Worm (Caenorhabditis elegans) whole organism, L4 larva: ENCODE data around the gene Y17G7B.8.

Experiments
- F10B5.3 ChIP-seq: sonication (generic microtip); optimal IDR thresholded peaks from 2 replicates; lab custom pipeline; 2016; ENCODE audit warnings: mild to moderate bottlenecking, missing genetic modification characterization, missing compliant biosample characterization
- F44E2.7 ChIP-seq: fragments of 200-800 bp; sonication (Bioruptor generic); IDR thresholded peaks from 2 replicates; pipeline ENCODE4 v2.1.2; 2022; ENCODE audit warnings: missing genetic modification characterization, missing compliant biosample characterization
- Y105C5A.15 ChIP-seq: fragments of 200-800 bp; sonication (Bioruptor generic); IDR thresholded peaks from 2 replicates; pipeline ENCODE4 v1.3.6; 2022; ENCODE audit warnings: missing genetic modification characterization, missing compliant biosample characterization
- Y75B8A.6 ChIP-seq: fragments of 200-800 bp; sonication (Bioruptor generic); IDR thresholded peaks from 2 replicates; pipeline ENCODE4 v1.3.6; 2022; ENCODE audit warnings: missing genetic modification reagents, missing genetic modification characterization, missing compliant biosample characterization
- ZK546.5 ChIP-seq, 2 experiments: sonication (generic microtip); optimal IDR thresholded peaks; 2 replicates each; lab custom pipeline; 2017; ENCODE audit warnings: missing biosample characterization in 2 of 2, missing genetic modification characterization in 2 of 2
- aly-2 ChIP-seq: sonication (generic microtip); optimal IDR thresholded peaks from 2 replicates; lab custom pipeline; 2018; ENCODE audit warnings: missing biosample characterization, missing genetic modification characterization
- arid-1 ChIP-seq: fragments of 200-800 bp; sonication (Bioruptor generic); conservative IDR thresholded peaks from 2 replicates; pipeline ENCODE4 v1.3.6; 2022; ENCODE audit warnings: missing genetic modification reagents, missing genetic modification characterization, missing compliant biosample characterization
- attf-4 ChIP-seq: sonication (generic microtip); optimal IDR thresholded peaks from 3 replicates; lab custom pipeline; 2017; ENCODE audit warnings: missing biosample characterization, missing genetic modification characterization
- ceh-32 ChIP-seq: sonication (generic microtip); optimal IDR thresholded peaks from 2 replicates; lab custom pipeline; 2016; ENCODE audit warnings: mild to moderate bottlenecking, missing genetic modification characterization, missing compliant biosample characterization; ENCODE audit not compliant: poor library complexity
- ceh-62 ChIP-seq: sonication (generic microtip); optimal IDR thresholded peaks from 2 replicates; lab custom pipeline; 2017; ENCODE audit warnings: missing biosample characterization, missing genetic modification characterization
- cey-2 ChIP-seq: sonication (generic microtip); optimal IDR thresholded peaks from 3 replicates; lab custom pipeline; 2017; ENCODE audit warnings: missing genetic modification characterization, mild to moderate bottlenecking, missing compliant biosample characterization, antibody characterized with exemption, borderline replicate concordance; ENCODE audit not compliant: insufficient read depth
- ctbp-1 ChIP-seq: fragments of 200-800 bp; sonication (Bioruptor generic); IDR thresholded peaks from 2 replicates; pipeline ENCODE4 v1.3.6; 2022; ENCODE audit warnings: missing genetic modification reagents, missing genetic modification characterization, missing compliant biosample characterization
- daf-16 ChIP-seq, 3 experiments: sonication (generic microtip); optimal IDR thresholded peaks; 2 replicates each; lab custom pipeline; 2016 to 2017; ENCODE audit warnings: missing genetic modification characterization in 3 of 3, missing genetic modification reagents in 3 of 3, mild to moderate bottlenecking in 2 of 3, missing compliant biosample characterization in 2 of 3, missing biosample characterization in 1 of 3, moderate library complexity in 1 of 3
- dmd-6 ChIP-seq: fragments of 200-800 bp; sonication (Bioruptor generic); IDR thresholded peaks from 2 replicates; pipeline ENCODE4 v1.3.6; 2022; ENCODE audit warnings: missing genetic modification reagents, missing genetic modification characterization, missing compliant biosample characterization
- dmd-8 ChIP-seq: fragments of 200-800 bp; sonication (Bioruptor generic); IDR thresholded peaks from 2 replicates; pipeline ENCODE4 v1.3.6; 2022; ENCODE audit warnings: missing genetic modification characterization, missing compliant biosample characterization
- duxl-1 ChIP-seq: sonication (generic microtip); optimal IDR thresholded peaks from 2 replicates; lab custom pipeline; 2016; ENCODE audit warnings: mild to moderate bottlenecking, missing genetic modification characterization, moderate library complexity, missing compliant biosample characterization; ENCODE audit not compliant: poor library complexity
- hif-1 ChIP-seq, 2 experiments: sonication (generic microtip); optimal IDR thresholded peaks; 2 replicates each; lab custom pipeline; 2016 to 2017; ENCODE audit warnings: missing compliant biosample characterization in 2 of 2, missing genetic modification characterization in 2 of 2, missing genetic modification reagents in 2 of 2, missing genotype in 2 of 2, mild to moderate bottlenecking in 1 of 2
- hlh-30 ChIP-seq: sonication (generic microtip); optimal IDR thresholded peaks from 2 replicates; lab custom pipeline; 2017; ENCODE audit warnings: antibody characterized with exemption, mild to moderate bottlenecking, missing genetic modification characterization, missing compliant biosample characterization; ENCODE audit not compliant: insufficient read depth
- hmg-1.1 ChIP-seq: fragments of 200-800 bp; sonication (Bioruptor generic); IDR thresholded peaks from 2 replicates; pipeline ENCODE4 v1.3.6; 2022; ENCODE audit warnings: missing genetic modification reagents, missing genetic modification characterization, missing compliant biosample characterization
- jun-1 ChIP-seq: fragments of 150-350 bp; optimal IDR thresholded peaks from 2 replicates; lab custom pipeline; 2014; ENCODE audit warnings: missing biosample characterization, missing genetic modification reagents, missing genetic modification characterization
- lim-7 ChIP-seq: fragments of 200-800 bp; sonication (Bioruptor generic); IDR thresholded peaks from 2 replicates; pipeline ENCODE4 v1.3.6; 2022; ENCODE audit warnings: missing genetic modification characterization, missing compliant biosample characterization
- lin-29 ChIP-seq: fragments of 200-800 bp; sonication (Bioruptor generic); IDR thresholded peaks from 2 replicates; pipeline ENCODE4 v1.3.6; 2022; ENCODE audit warnings: missing genetic modification reagents, missing genetic modification characterization, missing compliant biosample characterization
- lir-3 ChIP-seq: sonication (generic microtip); optimal IDR thresholded peaks from 2 replicates; lab custom pipeline; 2016; ENCODE audit warnings: mild to moderate bottlenecking, missing genetic modification characterization, missing compliant biosample characterization
- madf-5 ChIP-seq, 2 experiments: fragments of 200-800 bp; sonication (Bioruptor generic); IDR thresholded peaks; 2 replicates each; pipeline ENCODE4 v1.3.6; 2022; ENCODE audit warnings: missing compliant biosample characterization in 2 of 2, missing genetic modification characterization in 2 of 2
- madf-9 ChIP-seq: fragments of 200-800 bp; sonication (Bioruptor generic); conservative IDR thresholded peaks from 2 replicates; pipeline ENCODE4 v1.3.6; 2022; ENCODE audit warnings: missing genetic modification reagents, missing genetic modification characterization, missing compliant biosample characterization
- mdl-1 ChIP-seq, 2 experiments: fragments of 150-350 bp in 1 of 2; sonication (generic microtip) in 1 of 2; optimal IDR thresholded peaks; 2 replicates each; lab custom pipeline; 2014 to 2017; ENCODE audit warnings: missing biosample characterization in 2 of 2, missing genetic modification characterization in 2 of 2
- mdt-29 ChIP-seq: fragments of 200-800 bp; sonication (Bioruptor generic); IDR thresholded peaks from 2 replicates; pipeline ENCODE4 v1.3.6; 2022; ENCODE audit warnings: missing genetic modification reagents, missing genetic modification characterization, missing compliant biosample characterization
- mep-1 ChIP-seq: fragments of 150-350 bp; sonication (generic microtip); optimal IDR thresholded peaks from 3 replicates; lab custom pipeline; 2014; ENCODE audit warnings: missing biosample characterization, missing genetic modification characterization
- mes-2 ChIP-seq: sonication (generic microtip); optimal IDR thresholded peaks from 2 replicates; lab custom pipeline; 2016; ENCODE audit warnings: missing genotype, mild to moderate bottlenecking, missing genetic modification characterization, missing compliant biosample characterization; ENCODE audit not compliant: poor library complexity, severe bottlenecking
- mxl-3 ChIP-seq: fragments of 200-800 bp; sonication (Bioruptor generic); optimal IDR thresholded peaks from 2 replicates; lab custom pipeline; 2018; ENCODE audit warnings: mild to moderate bottlenecking, missing genetic modification characterization, missing compliant biosample characterization
- nhr-102 ChIP-seq: sonication (generic microtip); optimal IDR thresholded peaks from 2 replicates; lab custom pipeline; 2016; ENCODE audit warnings: mild to moderate bottlenecking, missing genetic modification characterization, moderate library complexity, missing compliant biosample characterization
- nhr-111 ChIP-seq: fragments of 200-800 bp; sonication (Bioruptor generic); optimal IDR thresholded peaks from 2 replicates; lab custom pipeline; 2018; ENCODE audit warnings: mild to moderate bottlenecking, missing genetic modification characterization, missing compliant biosample characterization
- nhr-25 ChIP-seq: sonication (generic microtip); optimal IDR thresholded peaks from 2 replicates; lab custom pipeline; 2017; ENCODE audit warnings: missing genetic modification characterization, mild to moderate bottlenecking, missing compliant biosample characterization, antibody characterized with exemption, moderate library complexity, borderline replicate concordance; ENCODE audit not compliant: insufficient read depth
- nhr-6 ChIP-seq: fragments of 150-350 bp; optimal IDR thresholded peaks from 2 replicates; lab custom pipeline; 2014; ENCODE audit warnings: missing biosample characterization, missing genetic modification characterization
- nhr-76 ChIP-seq: fragments of 150-350 bp; optimal IDR thresholded peaks from 2 replicates; lab custom pipeline; 2014; ENCODE audit warnings: missing biosample characterization, missing genetic modification characterization
- nhr-77 ChIP-seq: fragments of 150-350 bp; optimal IDR thresholded peaks from 2 replicates; lab custom pipeline; 2014; ENCODE audit warnings: missing biosample characterization, missing genetic modification characterization
- rbr-2 ChIP-seq: sonication (generic microtip); optimal IDR thresholded peaks from 2 replicates; lab custom pipeline; 2016; ENCODE audit warnings: missing genotype, missing genetic modification characterization, missing compliant biosample characterization
- saeg-2 ChIP-seq: fragments of 200-800 bp; sonication (Bioruptor generic); IDR thresholded peaks from 2 replicates; pipeline ENCODE4 v1.3.6; 2022; ENCODE audit warnings: missing genetic modification reagents, missing genetic modification characterization, missing compliant biosample characterization
- snpc-1.2 ChIP-seq: fragments of 200-800 bp; sonication (Bioruptor generic); IDR thresholded peaks from 2 replicates; pipeline ENCODE4 v1.3.6; 2022; ENCODE audit warnings: missing genetic modification reagents, missing genetic modification characterization, missing compliant biosample characterization
- snpc-4 ChIP-seq: fragments of 150-350 bp; optimal IDR thresholded peaks from 2 replicates; lab custom pipeline; 2014; ENCODE audit warnings: missing biosample characterization, missing genetic modification characterization
- spr-1 ChIP-seq: sonication (generic microtip); optimal IDR thresholded peaks from 2 replicates; lab custom pipeline; 2016; ENCODE audit warnings: mild to moderate bottlenecking, missing genetic modification characterization, missing compliant biosample characterization
- tra-1 ChIP-seq: fragments of 200-800 bp; sonication (Bioruptor generic); IDR thresholded peaks from 2 replicates; pipeline ENCODE4 v1.3.6; 2022; ENCODE audit warnings: missing genetic modification reagents, missing genetic modification characterization, missing compliant biosample characterization
- unc-39 ChIP-seq: sonication (generic microtip); optimal IDR thresholded peaks from 2 replicates; lab custom pipeline; 2017; ENCODE audit warnings: missing biosample characterization, missing genetic modification characterization
- unc-62 ChIP-seq, 3 experiments: fragments of 150-350 bp in 1 of 3; sonication (generic microtip); optimal IDR thresholded peaks in 2 of 3; peaks in 1 of 3; 1 replicate in 1 of 3; 2 replicates in 2 of 3; lab custom pipeline; 2014 to 2017; ENCODE audit warnings: missing biosample characterization in 3 of 3, missing genetic modification characterization in 3 of 3, missing genetic modification reagents in 3 of 3, missing genotype in 1 of 3
- vab-7 ChIP-seq: fragments of 200-800 bp; sonication (Bioruptor generic); IDR thresholded peaks from 2 replicates; pipeline ENCODE4 v1.3.6; 2022; ENCODE audit warnings: missing genetic modification reagents, missing genetic modification characterization, missing compliant biosample characterization
- zag-1 ChIP-seq: fragments of 150-350 bp; optimal IDR thresholded peaks from 2 replicates; lab custom pipeline; 2014; ENCODE audit warnings: missing biosample characterization, missing genetic modification characterization
- zfp-2 ChIP-seq: sonication (generic microtip); optimal IDR thresholded peaks from 2 replicates; lab custom pipeline; 2016; ENCODE audit warnings: mild to moderate bottlenecking, missing genetic modification characterization, missing compliant biosample characterization
- zip-11 ChIP-seq: fragments of 200-800 bp; sonication (Bioruptor generic); IDR thresholded peaks from 2 replicates; pipeline ENCODE4 v1.3.6; 2022; ENCODE audit warnings: missing genetic modification characterization, missing compliant biosample characterization

The Y17G7B.8 gene

DNA sequence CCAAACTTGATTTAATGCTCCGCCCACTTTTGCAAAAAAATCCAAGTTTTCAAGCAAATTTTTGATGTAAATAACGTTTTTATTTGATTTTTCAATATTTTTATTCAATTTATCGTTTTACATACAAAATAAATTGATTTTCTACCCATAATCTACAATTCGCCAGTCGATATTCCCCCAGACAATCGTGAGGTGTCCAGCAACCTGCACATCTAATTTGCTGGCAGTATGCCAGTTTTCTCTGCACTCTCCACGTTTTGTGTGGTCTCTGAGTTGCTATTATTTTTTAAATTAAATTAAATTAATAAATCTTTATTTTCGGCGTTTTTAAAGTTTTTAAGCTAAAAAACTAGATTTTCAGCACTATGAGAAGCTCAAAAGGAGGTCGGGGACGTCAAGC is 47.4 kb downstream of the Y17G7B.8 start:
- no peak for TF ChIP-seq F10B5.3
- TF ChIP-seq nhr-76 (tag; lab: Kevin White, UChicago) = no peak
- peak in 1 of 2 experiments; percentile 64; a peak in 1 of 4 replicates for TF ChIP-seq madf-5 (GFP tag; IDR thresholded peaks at IDR 0.05; lab: Robert Waterston, UW)
- peak; percentile 75; the same call in 1 of the 2 replicates for TF ChIP-seq madf-9 (GFP tag; lab: Robert Waterston, UW)
- no peak for TF ChIP-seq nhr-111 (GFP tag; lab: Kevin White, UChicago)
- no peak for TF ChIP-seq cey-2 (tag; lab: Kevin White, UChicago)
- peak; percentile 84 for TF ChIP-seq hmg-1.1 (GFP tag; lab: Robert Waterston, UW)
- TF ChIP-seq mes-2 (tag; lab: Kevin White, UChicago) = peak; percentile 98
- no peak for TF ChIP-seq aly-2
- TF ChIP-seq nhr-102 = peak; percentile 80
- TF ChIP-seq mxl-3 = no peak
- peak; percentile 90 for TF ChIP-seq rbr-2 (tag; lab: Kevin White, UChicago)
- 0 out of 2 replicates have a peak, but pooled peaks have one; percentile 26 for TF ChIP-seq Y105C5A.15
- TF ChIP-seq ctbp-1 (GFP tag; lab: Robert Waterston, UW) = peak; percentile 65
- TF ChIP-seq zip-11 (GFP tag; lab: Robert Waterston, UW) = no peak
- TF ChIP-seq saeg-2 (GFP tag; lab: Robert Waterston, UW) = no peak; the same call in 1 of the 2 replicates
- TF ChIP-seq F44E2.7 (GFP tag; lab: Robert Waterston, UW) = no peak
- TF ChIP-seq daf-16 (GFP tag; optimal IDR thresholded peaks at IDR 0.05; lab: Kevin White, UChicago) = peak; percentile 36 to 58
- TF ChIP-seq daf-16 (tag; optimal IDR thresholded peaks at IDR 0.05; lab: Kevin White, UChicago) = peak; percentile 69
- peak; percentile 95 for TF ChIP-seq mep-1
- peak in 1 of 2 experiments; percentile 88 for TF ChIP-seq hif-1 (tag; optimal IDR thresholded peaks at IDR 0.05; lab: Kevin White, UChicago)
- peak in 1 of 2 experiments; percentile 3 for TF ChIP-seq unc-62 (GFP tag; optimal IDR thresholded peaks at IDR 0.05 in 1 of 2; lab: Kevin White, UChicago)
- TF ChIP-seq unc-62 (tag; optimal IDR thresholded peaks at IDR 0.05; lab: Kevin White, UChicago) = no peak
- TF ChIP-seq Y75B8A.6 (GFP tag; lab: Robert Waterston, UW) = no peak; the same call in 1 of the 2 replicates
- TF ChIP-seq mdl-1 (tag; optimal IDR thresholded peaks at IDR 0.05; lab: Kevin White, UChicago) = peak in 1 of 2 experiments; percentile 43
- peak; percentile 59; the same call in 1 of the 2 replicates for TF ChIP-seq snpc-1.2 (GFP tag; lab: Robert Waterston, UW)
- TF ChIP-seq dmd-8 (GFP tag; lab: Robert Waterston, UW) = no peak
- TF ChIP-seq nhr-25 (tag; lab: Kevin White, UChicago) = peak; percentile 30
- TF ChIP-seq mdt-29 = peak; percentile 91
- peak; percentile 72 for TF ChIP-seq lir-3 (tag; lab: Kevin White, UChicago)
- TF ChIP-seq zfp-2 (tag; lab: Kevin White, UChicago) = peak; percentile 95
- TF ChIP-seq lin-29 (GFP tag; lab: Robert Waterston, UW) = peak; percentile 27; the same call in 1 of the 2 replicates
- TF ChIP-seq vab-7 (GFP tag; lab: Robert Waterston, UW) = peak; percentile 82
- TF ChIP-seq jun-1 (tag; lab: Kevin White, UChicago) = no peak
- TF ChIP-seq zag-1 (tag; lab: Kevin White, UChicago) = no peak
- no peak for TF ChIP-seq lim-7 (GFP tag; lab: Robert Waterston, UW)
- TF ChIP-seq ceh-32 = peak; percentile 35
- peak; percentile 27 for TF ChIP-seq snpc-4 (tag; lab: Kevin White, UChicago)
- no peak; the same call in 1 of the 2 replicates for TF ChIP-seq dmd-6
- TF ChIP-seq duxl-1 (tag; lab: Kevin White, UChicago) = peak; percentile 76
- no peak for TF ChIP-seq ceh-62 (tag; lab: Kevin White, UChicago)
- peak; percentile 88; the same call in 1 of the 2 replicates for TF ChIP-seq arid-1
- TF ChIP-seq ZK546.5 (tag; optimal IDR thresholded peaks at IDR 0.05; lab: Kevin White, UChicago) = peak; percentile 96 to 97
- peak; percentile 77 for TF ChIP-seq spr-1
- peak; percentile 96 for TF ChIP-seq nhr-77
- peak; percentile 82 for TF ChIP-seq tra-1
- TF ChIP-seq nhr-6 (tag; lab: Kevin White, UChicago) = peak; percentile 33
- no peak for TF ChIP-seq unc-39
- no peak for TF ChIP-seq attf-4 (tag; lab: Kevin White, UChicago)
- TF ChIP-seq hlh-30 (tag; lab: Kevin White, UChicago) = peak; percentile 72
